Worm (Caenorhabditis elegans): ENCODE results near the gene usp-14.

usp-14 gene

ce11 chrII:14437922-14438458 lies 50.5 kb downstream of the usp-14 start, which contains the start of gene K04B12.2 (continued):
- TF ChIP-seq cebp-1 (GFP tag; IDR thresholded peaks at IDR 0.05) (no peak), cebp-1 (tag; optimal IDR thresholded peaks at IDR 0.05) (peak; percentile 68), F49E8.2 (tag; optimal IDR thresholded peaks at IDR 0.05; ENCODE audit: insufficient read depth) (no peak), ceh-79 (tag; optimal IDR thresholded peaks at IDR 0.05) (no peak), mel-28 (tag; optimal IDR thresholded peaks at IDR 0.05; ENCODE audit: borderline replicate concordance) (no peak), nhr-80 (tag; optimal IDR thresholded peaks at IDR 0.05) (peak; percentile 100), atf-7 (tag; optimal IDR thresholded peaks at IDR 0.05) (no peak), cebp-2 (GFP tag; IDR thresholded peaks at IDR 0.05) (no peak), sptf-2 (GFP tag; optimal IDR thresholded peaks at IDR 0.05) (no peak), ets-4 (GFP tag; optimal IDR thresholded peaks at IDR 0.05) (peak; percentile 61), F33H1.4 (GFP tag; IDR thresholded peaks at IDR 0.05) (no peak), K11D2.4 (GFP tag; IDR thresholded peaks at IDR 0.05) (no peak), tbp1 (GFP tag; optimal IDR thresholded peaks at IDR 0.05) (peak; percentile 33), die-1 (tag; optimal IDR thresholded peaks at IDR 0.05) (no peak), F57C9.4 (tag; optimal IDR thresholded peaks at IDR 0.05) (no peak), ztf-18 (tag; optimal IDR thresholded peaks at IDR 0.05) (peak; percentile 37), ceh-100 (GFP tag; IDR thresholded peaks at IDR 0.05) (no peak), B0336.3 (GFP tag; IDR thresholded peaks at IDR 0.05) (peak; percentile 79; the same call in 1 of the 2 replicates), ZK185.1 (tag; optimal IDR thresholded peaks at IDR 0.05; ENCODE audit: poor library complexity, severe bottlenecking) (peak; percentile 56), hlh-26 (GFP tag; conservative IDR thresholded peaks at IDR 0.05) (no peak), F23B12.7 (tag; optimal IDR thresholded peaks at IDR 0.05; ENCODE audit: insufficient read depth) (peak; percentile 14), lin-40 (tag; optimal IDR thresholded peaks at IDR 0.05) (peak; percentile 77), B0019.2 (GFP tag; conservative IDR thresholded peaks at IDR 0.05) (no peak), F39B2.1 (GFP tag; IDR thresholded peaks at IDR 0.05) (no peak), attf-5 (GFP tag; optimal IDR thresholded peaks at IDR 0.05) (peak; percentile 85), chd-7 (tag; optimal IDR thresholded peaks at IDR 0.05) (peak; percentile 2), C17E4.6 (GFP tag; IDR thresholded peaks at IDR 0.05) (no peak), ztf-26 (tag; optimal IDR thresholded peaks at IDR 0.05) (peak; percentile 47), ztf-22 (GFP tag; optimal IDR thresholded peaks at IDR 0.05) (no peak), ceh-27 (GFP tag; optimal IDR thresholded peaks at IDR 0.05) (no peak), dpff-1 (tag; optimal IDR thresholded peaks at IDR 0.05) (no peak), gei-17 (GFP tag; optimal IDR thresholded peaks at IDR 0.05) (no peak), T26A5.8 (tag; optimal IDR thresholded peaks at IDR 0.05) (no peak), ztf-3 (GFP tag; optimal IDR thresholded peaks at IDR 0.05) (no peak), D2030.7 (GFP tag; IDR thresholded peaks at IDR 0.05) (no peak), xnd-1 (tag; optimal IDR thresholded peaks at IDR 0.05) (no peak), hlh-12 (tag; optimal IDR thresholded peaks at IDR 0.05) (no peak), zfh-2 (GFP tag; conservative IDR thresholded peaks at IDR 0.05) (peak; percentile 85), egrh-3 (GFP tag; IDR thresholded peaks at IDR 0.05) (no peak), him-1 (tag; optimal IDR thresholded peaks at IDR 0.05) (no peak), egl-44 (GFP tag; IDR thresholded peaks at IDR 0.05) (0 out of 2 replicates have a peak, but pooled peaks have one; percentile 12), F10E7.11 (tag; optimal IDR thresholded peaks at IDR 0.05) (no peak), bed-2 (GFP tag; IDR thresholded peaks at IDR 0.05) (no peak), lir-1 (GFP tag; conservative IDR thresholded peaks at IDR 0.05) (0 out of 2 replicates have a peak, but pooled peaks have one; percentile 20), let-526 (GFP tag; IDR thresholded peaks at IDR 0.05) (no peak), lin-35 (GFP tag; optimal IDR thresholded peaks at IDR 0.05) (no peak), F22D6.2 (tag; optimal IDR thresholded peaks at IDR 0.05) (no peak), efl-1 (GFP tag; optimal IDR thresholded peaks at IDR 0.05) (no peak), repo-1 (tag; optimal IDR thresholded peaks at IDR 0.05) (no peak)

Data from whole organism, young adult.